Worm (Caenorhabditis elegans): Measurements from ENCODE around the gene acl-7.
A peak's percentile ranks its signal among the peaks of the same experiment; 100 is the strongest.

The acl-7 gene

DNA sequence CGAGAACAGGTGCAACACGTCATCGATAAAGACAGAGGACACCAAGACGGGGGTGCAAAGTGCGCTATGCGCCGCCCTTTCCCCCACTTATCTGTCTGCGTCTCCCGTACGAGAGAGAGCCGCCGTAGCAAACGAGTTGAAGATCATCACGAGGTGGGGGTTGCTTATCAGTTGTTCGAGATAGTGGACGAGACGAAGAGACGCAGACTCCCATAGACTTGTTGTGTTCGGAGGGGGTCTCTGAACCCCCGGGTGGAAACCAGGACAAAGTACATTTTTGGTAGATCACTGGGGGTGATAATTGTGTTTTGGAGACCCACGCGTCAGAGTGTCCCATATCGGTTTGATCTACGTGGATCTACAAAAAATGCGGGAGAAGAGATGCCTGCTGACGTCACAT, 17.4 kb downstream of the acl-7 start (continued):
- TF ChIP-seq nhr-19 (GFP tag; conservative IDR thresholded peaks at IDR 0.05) (peak; percentile 94), sup-37 (GFP tag; optimal IDR thresholded peaks at IDR 0.05) (no peak), nhr-28 (tag; optimal IDR thresholded peaks at IDR 0.05) (no peak), nhr-77 (tag; optimal IDR thresholded peaks at IDR 0.05) (peak; percentile 76), nhr-76 (tag; optimal IDR thresholded peaks at IDR 0.05) (no peak), unc-30 (tag; optimal IDR thresholded peaks at IDR 0.05) (no peak), fkh-10 (GFP tag; optimal IDR thresholded peaks at IDR 0.05) (no peak), unc-62 (GFP tag; optimal IDR thresholded peaks at IDR 0.05) (no peak), C04F5.9 (tag; optimal IDR thresholded peaks at IDR 0.05) (peak; percentile 42), zip-4 (GFP tag; optimal IDR thresholded peaks at IDR 0.05) (no peak), nhr-47 (tag; optimal IDR thresholded peaks at IDR 0.05) (peak; percentile 87), isw-1 (GFP tag; IDR thresholded peaks at IDR 0.05) (no peak; the same call in 1 of the 2 replicates), ceh-82 (tag; optimal IDR thresholded peaks at IDR 0.05) (peak in 2 of 3 experiments; percentile 4 to 47), zag-1 (tag; optimal IDR thresholded peaks at IDR 0.05) (no peak), efl-1 (optimal IDR thresholded peaks at IDR 0.05) (peak; percentile 67 to 69), efl-1 (GFP tag; optimal IDR thresholded peaks at IDR 0.05 in 1 of 2) (peak; percentile 53 to 95), xbp-1 (tag; optimal IDR thresholded peaks at IDR 0.05) (peak; percentile 75), fkh-4 (tag; optimal IDR thresholded peaks at IDR 0.05; ENCODE audit: borderline replicate concordance) (no peak), unc-130 (tag; optimal IDR thresholded peaks at IDR 0.05) (peak; percentile 41), nhr-90 (tag; optimal IDR thresholded peaks at IDR 0.05; ENCODE audit: poor library complexity) (peak; percentile 94), mab-9 (GFP tag; IDR thresholded peaks at IDR 0.05) (no peak), hpl-2 (GFP tag; optimal IDR thresholded peaks at IDR 0.05) (peak; percentile 13), rnt-1 (tag; optimal IDR thresholded peaks at IDR 0.05) (peak; percentile 87), skn-1 (tag; optimal IDR thresholded peaks at IDR 0.05) (peak; percentile 66), irx-1 (tag; optimal IDR thresholded peaks at IDR 0.05) (peak; percentile 63), nhr-71 (tag; optimal IDR thresholded peaks at IDR 0.05) (peak; percentile 97), F16B12.6 (tag; optimal IDR thresholded peaks at IDR 0.05) (no peak), nhr-85 (tag) (peak; percentile 98), lin-15B (tag; optimal IDR thresholded peaks at IDR 0.05) (no peak), nhr-11 (tag; optimal IDR thresholded peaks at IDR 0.05) (peak; percentile 85), pqm-1 (tag; optimal IDR thresholded peaks at IDR 0.05) (no peak), ceh-63 (GFP tag; optimal IDR thresholded peaks at IDR 0.05) (no peak)

ce11 chrII:12797211-12797794, 19.0 kb downstream of the acl-7 start:
- peak; percentile 63 for TF ChIP-seq elt-2 (tag; optimal IDR thresholded peaks at IDR 0.05)
- peak; percentile 32 for TF ChIP-seq nhr-47 (tag; optimal IDR thresholded peaks at IDR 0.05)
- no peak for TF ChIP-seq egl-13 (tag; optimal IDR thresholded peaks at IDR 0.05)
- TF ChIP-seq tbx-2 (tag; optimal IDR thresholded peaks at IDR 0.05) = no peak
- TF ChIP-seq fkh-10 (GFP tag; optimal IDR thresholded peaks at IDR 0.05) = peak; percentile 10
- TF ChIP-seq efl-1 (optimal IDR thresholded peaks at IDR 0.05) = no peak
- peak in 1 of 2 experiments; percentile 15 for TF ChIP-seq efl-1 (GFP tag; optimal IDR thresholded peaks at IDR 0.05 in 1 of 2)
- TF ChIP-seq lsy-2 (tag; optimal IDR thresholded peaks at IDR 0.05) = peak in 1 of 2 experiments; percentile 3
- TF ChIP-seq lin-14 (GFP tag; optimal IDR thresholded peaks at IDR 0.05) = peak; percentile 52
- TF ChIP-seq nhr-71 (tag; optimal IDR thresholded peaks at IDR 0.05) = peak; percentile 13
- TF ChIP-seq unc-62 (GFP tag; optimal IDR thresholded peaks at IDR 0.05) = no peak
- peak; percentile 20 for TF ChIP-seq rnt-1 (tag; optimal IDR thresholded peaks at IDR 0.05)
- TF ChIP-seq lin-35 (GFP tag; optimal IDR thresholded peaks at IDR 0.05) = peak in 1 of 2 experiments; percentile 2

ce11 chrII:12796040-12796502, 20.2 kb downstream of the acl-7 start, which contains the start of gene cpt-1:
cpt-1 (minus strand) TSS chrII:12796452.
- TF ChIP-seq nhr-85 (tag) (peak; percentile 29), elt-2 (tag; optimal IDR thresholded peaks at IDR 0.05) (peak; percentile 21), nhr-71 (tag; optimal IDR thresholded peaks at IDR 0.05) (peak; percentile 1), ceh-82 (tag; optimal IDR thresholded peaks at IDR 0.05) (no peak), nhr-11 (tag; optimal IDR thresholded peaks at IDR 0.05) (no peak), zag-1 (tag; optimal IDR thresholded peaks at IDR 0.05) (no peak)
